Fruit fly (Drosophila melanogaster) whole organism, pupa: ENCODE measurements around the gene Kr-h2.

Experiments
- CG10348 ChIP-seq: fragments of 200-800 bp; sonication (Bioruptor generic); IDR thresholded peaks from 2 replicates; pipeline ENCODE4 v1.3.6; 2022; ENCODE audit warnings: missing biosample characterization, missing genetic modification characterization
- CG12605 ChIP-seq: fragments of 200-800 bp; sonication (Bioruptor generic); IDR thresholded peaks from 2 replicates; pipeline ENCODE4 v1.3.6; 2022; ENCODE audit warnings: missing biosample characterization, missing genetic modification characterization
- CG15710 ChIP-seq: fragments of 200-800 bp; sonication (Bioruptor generic); optimal IDR thresholded peaks from 2 replicates; lab custom pipeline; 2018; ENCODE audit warnings: missing biosample characterization, mild to moderate bottlenecking, missing genetic modification characterization, moderate library complexity
- CG17806 ChIP-seq: fragments of 200-800 bp; sonication (Bioruptor generic); optimal IDR thresholded peaks from 2 replicates; lab custom pipeline; 2018; ENCODE audit warnings: missing biosample characterization, mild to moderate bottlenecking, missing genetic modification characterization, moderate library complexity
- CG34367 ChIP-seq: fragments of 200-800 bp; sonication (Bioruptor generic); optimal IDR thresholded peaks from 2 replicates; lab custom pipeline; 2018; ENCODE audit warnings: missing biosample characterization, mild to moderate bottlenecking, missing genetic modification characterization
- CG8301 ChIP-seq: fragments of 200-800 bp; sonication (Bioruptor generic); optimal IDR thresholded peaks from 2 replicates; lab custom pipeline; 2018; ENCODE audit warnings: missing biosample characterization, mild to moderate bottlenecking, missing genetic modification characterization
- D1 ChIP-seq: fragments of 200-800 bp; sonication (Bioruptor generic); optimal IDR thresholded peaks from 2 replicates; lab custom pipeline; 2018; ENCODE audit warnings: missing biosample characterization, mild to moderate bottlenecking, missing genetic modification characterization, moderate library complexity
- EcR ChIP-seq: fragments of 200-800 bp; sonication (Bioruptor generic); optimal IDR thresholded peaks from 3 replicates; lab custom pipeline; 2019; ENCODE audit warnings: missing biosample characterization, missing genetic modification characterization, mild to moderate bottlenecking, moderate library complexity, missing genetic modification reagents
- Pif1B ChIP-seq: fragments of 200-800 bp; sonication (Bioruptor generic); optimal IDR thresholded peaks from 3 replicates; lab custom pipeline; 2016; ENCODE audit warnings: missing biosample characterization, missing genetic modification characterization
- fd96Ca ChIP-seq: fragments of 200-800 bp; sonication (Bioruptor generic); IDR thresholded peaks from 3 replicates; pipeline ENCODE4 v1.3.6; 2022; ENCODE audit warnings: missing biosample characterization, missing genetic modification characterization
- gl ChIP-seq: fragments of 200-800 bp; sonication (Bioruptor generic); optimal IDR thresholded peaks from 2 replicates; lab custom pipeline; 2018; ENCODE audit warnings: missing biosample characterization, mild to moderate bottlenecking, missing genetic modification characterization
- rn ChIP-seq: fragments of 200-800 bp; sonication (Bioruptor generic); IDR thresholded peaks from 2 replicates; pipeline ENCODE4 v1.3.6; 2022; ENCODE audit warnings: missing biosample characterization, missing genetic modification characterization

DNA sequence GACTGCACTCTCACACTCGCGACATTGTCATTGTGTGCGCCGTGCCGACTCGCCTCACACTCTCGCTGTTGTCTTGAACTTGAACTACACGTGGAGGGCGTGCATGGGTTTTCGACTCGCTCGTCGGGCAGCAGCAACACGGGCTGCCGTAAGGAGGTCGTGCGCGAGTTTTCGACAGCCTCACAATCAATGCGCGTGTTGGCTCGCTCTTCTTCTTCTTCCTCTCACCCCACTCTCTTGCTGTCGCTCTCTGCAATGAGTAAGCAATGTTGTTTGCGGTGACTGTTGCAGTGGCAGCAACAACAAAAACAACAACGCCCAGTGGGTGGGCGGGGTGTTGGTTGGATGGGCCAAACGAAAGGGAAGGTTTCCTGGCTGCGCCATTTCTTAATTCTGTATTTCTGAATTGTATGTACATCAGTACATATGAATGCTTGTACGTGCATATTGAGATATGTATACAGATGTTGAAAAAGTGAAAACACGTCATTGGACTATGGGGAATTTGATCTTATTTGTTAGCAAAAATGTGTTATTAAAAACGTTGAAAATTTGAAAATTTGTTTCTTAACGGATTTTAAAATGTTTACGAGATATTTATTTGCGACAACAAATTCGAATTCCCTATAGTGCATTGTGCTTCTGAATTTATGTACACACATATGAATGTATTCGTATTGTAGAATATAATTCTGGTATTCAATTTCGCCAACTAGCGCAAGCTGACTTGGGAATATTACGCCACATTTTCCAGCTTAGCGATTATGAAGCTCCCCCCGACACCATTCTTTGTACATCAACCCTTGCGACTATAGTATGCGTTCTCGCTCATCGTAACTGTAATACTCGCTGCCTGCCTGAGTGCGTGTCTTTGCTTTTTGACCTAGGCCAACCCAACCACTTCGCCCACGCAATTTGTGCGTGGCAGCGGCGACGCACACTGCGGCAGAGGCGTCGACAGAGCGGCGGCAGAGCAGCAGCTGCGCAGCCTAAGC is 17.9 kb downstream of the Kr-h2 start:
- TF ChIP-seq CG34367 (tag; lab: Kevin White, UChicago) (peak; percentile 2), rn (GFP tag; lab: Robert Waterston, UW) (no peak), fd96Ca (GFP tag; lab: Robert Waterston, UW) (peak; percentile 73), EcR (GFP tag; lab: Kevin White, UChicago) (peak; percentile 99), CG12605 (GFP tag; lab: Robert Waterston, UW) (no peak; the same call in 1 of the 2 replicates), CG10348 (no peak), CG17806 (tag; lab: Kevin White, UChicago) (no peak), CG8301 (tag; lab: Kevin White, UChicago) (no peak), gl (tag; lab: Kevin White, UChicago) (peak; percentile 45), D1 (tag; lab: Kevin White, UChicago) (no peak), CG15710 (tag; lab: Kevin White, UChicago) (no peak), Pif1B (GFP tag; lab: Kevin White, UChicago) (no peak)
